Worm (Caenorhabditis elegans) whole organism, L4 larva: ENCODE results near the gene F45D3.2.
A peak's percentile ranks its signal among the peaks of the same experiment; 100 is the strongest.

ENCODE experiments used
- F37D6.2 ChIP-seq: sonication (generic microtip); optimal IDR thresholded peaks from 2 replicates; lab custom pipeline; 2016; ENCODE audit warnings: mild to moderate bottlenecking, missing genetic modification characterization, missing compliant biosample characterization
- F44E2.7 ChIP-seq: fragments of 200-800 bp; sonication (Bioruptor generic); IDR thresholded peaks from 2 replicates; pipeline ENCODE4 v2.1.2; 2022; ENCODE audit warnings: missing genetic modification characterization, missing compliant biosample characterization
- F49E8.2 ChIP-seq: sonication (generic microtip); optimal IDR thresholded peaks from 2 replicates; lab custom pipeline; 2016; ENCODE audit warnings: missing compliant biosample characterization, mild to moderate bottlenecking, missing genetic modification characterization, borderline replicate concordance
- Y48G9A.11 ChIP-seq: fragments of 200-800 bp; sonication (Bioruptor generic); IDR thresholded peaks from 2 replicates; pipeline ENCODE4 v1.3.6; 2022; ENCODE audit warnings: missing genetic modification reagents, missing genetic modification characterization, missing compliant biosample characterization
- Y5F2A.4 ChIP-seq: fragments of 200-800 bp; sonication (Bioruptor generic); optimal IDR thresholded peaks from 2 replicates; lab custom pipeline; 2018; ENCODE audit warnings: mild to moderate bottlenecking, missing genetic modification characterization, missing compliant biosample characterization
- aha-1 ChIP-seq: fragments of 150-350 bp; peaks from one replicate; lab custom pipeline; 2014; ENCODE audit warnings: missing biosample characterization, missing genetic modification characterization
- attf-4 ChIP-seq: sonication (generic microtip); optimal IDR thresholded peaks from 3 replicates; lab custom pipeline; 2017; ENCODE audit warnings: missing biosample characterization, missing genetic modification characterization
- ceh-20 ChIP-seq: fragments of 200-800 bp; sonication (Bioruptor generic); IDR thresholded peaks from 2 replicates; pipeline ENCODE4 v1.3.6; 2022; ENCODE audit warnings: missing genetic modification reagents, missing genetic modification characterization, missing compliant biosample characterization
- ceh-28 ChIP-seq: fragments of 150-350 bp; optimal IDR thresholded peaks from 2 replicates; lab custom pipeline; 2014; ENCODE audit warnings: missing biosample characterization, missing genetic modification reagents, missing genetic modification characterization
- ceh-82 ChIP-seq: sonication (generic microtip); optimal IDR thresholded peaks from 2 replicates; lab custom pipeline; 2017; ENCODE audit warnings: missing biosample characterization, missing genetic modification characterization
- cey-2 ChIP-seq: sonication (generic microtip); optimal IDR thresholded peaks from 3 replicates; lab custom pipeline; 2017; ENCODE audit warnings: missing genetic modification characterization, mild to moderate bottlenecking, missing compliant biosample characterization, antibody characterized with exemption, borderline replicate concordance; ENCODE audit not compliant: insufficient read depth
- ctbp-1 ChIP-seq: fragments of 200-800 bp; sonication (Bioruptor generic); IDR thresholded peaks from 2 replicates; pipeline ENCODE4 v1.3.6; 2022; ENCODE audit warnings: missing genetic modification reagents, missing genetic modification characterization, missing compliant biosample characterization
- daf-12 ChIP-seq: fragments of 150-350 bp; optimal IDR thresholded peaks from 2 replicates; lab custom pipeline; 2014; ENCODE audit warnings: missing biosample characterization, missing genetic modification reagents, missing genetic modification characterization
- daf-19 ChIP-seq: fragments of 200-800 bp; sonication (Bioruptor generic); conservative IDR thresholded peaks from 2 replicates; pipeline ENCODE4 v1.3.6; 2022; ENCODE audit warnings: missing genetic modification characterization, missing compliant biosample characterization
- daf-8 ChIP-seq: fragments of 200-800 bp; sonication (Bioruptor generic); IDR thresholded peaks from 2 replicates; pipeline ENCODE4 v1.3.6; 2022; ENCODE audit warnings: missing genetic modification characterization, missing compliant biosample characterization
- dmd-9 ChIP-seq: fragments of 200-800 bp; sonication (Bioruptor generic); IDR thresholded peaks from 2 replicates; pipeline ENCODE4 v1.3.6; 2022; ENCODE audit warnings: missing genetic modification reagents, missing genetic modification characterization, missing compliant biosample characterization
- dpl-1 ChIP-seq: fragments of 150-350 bp; optimal IDR thresholded peaks from 2 replicates; lab custom pipeline; 2014; ENCODE audit warnings: missing biosample characterization, missing genetic modification reagents, missing genetic modification characterization
- duxl-1 ChIP-seq: sonication (generic microtip); optimal IDR thresholded peaks from 2 replicates; lab custom pipeline; 2016; ENCODE audit warnings: mild to moderate bottlenecking, missing genetic modification characterization, moderate library complexity, missing compliant biosample characterization; ENCODE audit not compliant: poor library complexity
- egl-27 ChIP-seq: sonication (generic microtip); optimal IDR thresholded peaks from 3 replicates; lab custom pipeline; 2017; ENCODE audit warnings: missing biosample characterization, missing genetic modification reagents, missing genetic modification characterization
- gei-8 ChIP-seq: fragments of 200-800 bp; sonication (Bioruptor generic); optimal IDR thresholded peaks from 2 replicates; lab custom pipeline; 2018; ENCODE audit warnings: mild to moderate bottlenecking, missing genetic modification characterization, missing compliant biosample characterization
- hlh-11 ChIP-seq: fragments of 200-800 bp; sonication (Bioruptor generic); optimal IDR thresholded peaks from 2 replicates; lab custom pipeline; 2018; ENCODE audit warnings: mild to moderate bottlenecking, missing genetic modification characterization, missing compliant biosample characterization
- hmg-1.1 ChIP-seq: fragments of 200-800 bp; sonication (Bioruptor generic); IDR thresholded peaks from 2 replicates; pipeline ENCODE4 v1.3.6; 2022; ENCODE audit warnings: missing genetic modification reagents, missing genetic modification characterization, missing compliant biosample characterization
- lim-7 ChIP-seq: fragments of 200-800 bp; sonication (Bioruptor generic); IDR thresholded peaks from 2 replicates; pipeline ENCODE4 v1.3.6; 2022; ENCODE audit warnings: missing genetic modification characterization, missing compliant biosample characterization
- lin-1 ChIP-seq: fragments of 200-800 bp; sonication (Bioruptor generic); IDR thresholded peaks from 2 replicates; pipeline ENCODE4 v1.3.6; 2022; ENCODE audit warnings: missing genetic modification reagents, missing genetic modification characterization, missing compliant biosample characterization
- lin-29 ChIP-seq: fragments of 200-800 bp; sonication (Bioruptor generic); IDR thresholded peaks from 2 replicates; pipeline ENCODE4 v1.3.6; 2022; ENCODE audit warnings: missing genetic modification reagents, missing genetic modification characterization, missing compliant biosample characterization
- lin-38 ChIP-seq: fragments of 200-800 bp; sonication (Bioruptor generic); IDR thresholded peaks from 2 replicates; pipeline ENCODE4 v1.3.6; 2022; ENCODE audit warnings: missing genetic modification reagents, missing genetic modification characterization, missing compliant biosample characterization
- lin-39 ChIP-seq: fragments of 150-350 bp; optimal IDR thresholded peaks from 2 replicates; lab custom pipeline; 2014; ENCODE audit warnings: missing biosample characterization, missing genetic modification reagents, missing genetic modification characterization
- lsy-2 ChIP-seq, 2 experiments: fragments of 150-350 bp in 1 of 2; sonication (generic microtip) in 1 of 2; optimal IDR thresholded peaks; 2 replicates each; lab custom pipeline; 2014 to 2017; ENCODE audit warnings: missing biosample characterization in 2 of 2, missing genetic modification characterization in 2 of 2
- madf-9 ChIP-seq: fragments of 200-800 bp; sonication (Bioruptor generic); conservative IDR thresholded peaks from 2 replicates; pipeline ENCODE4 v1.3.6; 2022; ENCODE audit warnings: missing genetic modification reagents, missing genetic modification characterization, missing compliant biosample characterization
- mdl-1 ChIP-seq, 2 experiments: fragments of 150-350 bp in 1 of 2; sonication (generic microtip) in 1 of 2; optimal IDR thresholded peaks; 2 replicates each; lab custom pipeline; 2014 to 2017; ENCODE audit warnings: missing biosample characterization in 2 of 2, missing genetic modification characterization in 2 of 2
- mdt-29 ChIP-seq: fragments of 200-800 bp; sonication (Bioruptor generic); IDR thresholded peaks from 2 replicates; pipeline ENCODE4 v1.3.6; 2022; ENCODE audit warnings: missing genetic modification reagents, missing genetic modification characterization, missing compliant biosample characterization
- mes-2 ChIP-seq: sonication (generic microtip); optimal IDR thresholded peaks from 2 replicates; lab custom pipeline; 2016; ENCODE audit warnings: missing genotype, mild to moderate bottlenecking, missing genetic modification characterization, missing compliant biosample characterization; ENCODE audit not compliant: poor library complexity, severe bottlenecking
- mxl-2 ChIP-seq: fragments of 200-800 bp; sonication (Bioruptor generic); conservative IDR thresholded peaks from 2 replicates; pipeline ENCODE4 v1.3.6; 2022; ENCODE audit warnings: missing genetic modification reagents, missing genetic modification characterization, missing compliant biosample characterization
- nhr-10 ChIP-seq: fragments of 150-350 bp; optimal IDR thresholded peaks from 2 replicates; lab custom pipeline; 2014; ENCODE audit warnings: missing biosample characterization, missing genetic modification characterization
- nhr-28 ChIP-seq: fragments of 150-350 bp; optimal IDR thresholded peaks from 2 replicates; lab custom pipeline; 2014; ENCODE audit warnings: missing biosample characterization, missing genetic modification characterization
- nhr-42 ChIP-seq: fragments of 200-800 bp; sonication (Bioruptor generic); IDR thresholded peaks from 2 replicates; pipeline ENCODE4 v1.3.6; 2022; ENCODE audit warnings: missing genetic modification characterization, missing compliant biosample characterization
- nhr-77 ChIP-seq: fragments of 150-350 bp; optimal IDR thresholded peaks from 2 replicates; lab custom pipeline; 2014; ENCODE audit warnings: missing biosample characterization, missing genetic modification characterization
- pqm-1 ChIP-seq: sonication (generic microtip); optimal IDR thresholded peaks from 2 replicates; lab custom pipeline; 2017; ENCODE audit warnings: missing biosample characterization, missing genetic modification characterization
- sdz-12 ChIP-seq: fragments of 200-800 bp; sonication (Bioruptor generic); optimal IDR thresholded peaks from 2 replicates; lab custom pipeline; 2018; ENCODE audit warnings: mild to moderate bottlenecking, missing genetic modification characterization, missing compliant biosample characterization
- set-16 ChIP-seq: fragments of 200-800 bp; sonication (Bioruptor generic); IDR thresholded peaks from 2 replicates; pipeline ENCODE4 v1.3.6; 2022; ENCODE audit warnings: missing genetic modification reagents, missing genetic modification characterization, missing compliant biosample characterization
- snpc-1.2 ChIP-seq: fragments of 200-800 bp; sonication (Bioruptor generic); IDR thresholded peaks from 2 replicates; pipeline ENCODE4 v1.3.6; 2022; ENCODE audit warnings: missing genetic modification reagents, missing genetic modification characterization, missing compliant biosample characterization
- snpc-4 ChIP-seq: fragments of 150-350 bp; optimal IDR thresholded peaks from 2 replicates; lab custom pipeline; 2014; ENCODE audit warnings: missing biosample characterization, missing genetic modification characterization
- tra-1 ChIP-seq: fragments of 200-800 bp; sonication (Bioruptor generic); IDR thresholded peaks from 2 replicates; pipeline ENCODE4 v1.3.6; 2022; ENCODE audit warnings: missing genetic modification reagents, missing genetic modification characterization, missing compliant biosample characterization
- unc-62 ChIP-seq, 3 experiments: fragments of 150-350 bp in 1 of 3; sonication (generic microtip); optimal IDR thresholded peaks in 2 of 3; peaks in 1 of 3; 1 replicate in 1 of 3; 2 replicates in 2 of 3; lab custom pipeline; 2014 to 2017; ENCODE audit warnings: missing biosample characterization in 3 of 3, missing genetic modification characterization in 3 of 3, missing genetic modification reagents in 3 of 3, missing genotype in 1 of 3
- zag-1 ChIP-seq: fragments of 150-350 bp; optimal IDR thresholded peaks from 2 replicates; lab custom pipeline; 2014; ENCODE audit warnings: missing biosample characterization, missing genetic modification characterization
- zfp-2 ChIP-seq: sonication (generic microtip); optimal IDR thresholded peaks from 2 replicates; lab custom pipeline; 2016; ENCODE audit warnings: mild to moderate bottlenecking, missing genetic modification characterization, missing compliant biosample characterization
- zip-11 ChIP-seq: fragments of 200-800 bp; sonication (Bioruptor generic); IDR thresholded peaks from 2 replicates; pipeline ENCODE4 v1.3.6; 2022; ENCODE audit warnings: missing genetic modification characterization, missing compliant biosample characterization
- ztf-7 ChIP-seq: fragments of 150-350 bp; optimal IDR thresholded peaks from 2 replicates; lab custom pipeline; 2014; ENCODE audit warnings: missing biosample characterization, missing genetic modification characterization

Gene F45D3.2

DNA sequence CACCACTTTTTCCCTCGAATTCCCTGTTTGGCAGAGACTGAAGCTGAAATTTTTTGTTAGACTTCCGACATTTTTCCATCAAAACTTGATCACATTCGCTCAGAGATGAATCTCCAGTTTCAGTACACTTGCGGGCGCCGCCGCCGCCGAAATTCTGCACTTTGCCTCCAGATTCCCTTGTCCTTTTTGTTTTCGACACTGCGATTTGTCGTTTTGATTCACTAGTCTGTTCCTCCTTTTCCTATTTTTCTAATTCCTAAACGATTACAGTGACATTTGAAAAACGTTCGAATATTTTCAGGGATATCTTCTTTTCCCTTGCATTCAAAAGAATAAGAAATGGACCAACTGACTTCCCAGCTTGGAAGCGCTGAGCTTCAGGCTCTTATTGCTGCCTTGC, at the start of gene F45D3.2:
Gene F45D3.2 (plus strand): TSS at position 301 of the 400 bp plus-strand sequence.
- peak; percentile 29 for TF ChIP-seq aha-1 (tag; lab: Kevin White, UChicago)
- TF ChIP-seq lsy-2 (tag; optimal IDR thresholded peaks at IDR 0.05; lab: Kevin White, UChicago), result no peak
- TF ChIP-seq, all 104 proteins: peak for 1

ce11 chrV:12491070-12491643, 49.7 kb upstream of the F45D3.2 start:
- TF ChIP-seq nhr-42, result peak; percentile 75
- TF ChIP-seq hmg-1.1 (GFP tag; lab: Robert Waterston, UW), result peak; percentile 63; the same call in 1 of the 2 replicates
- TF ChIP-seq nhr-28, result peak; percentile 30
- TF ChIP-seq F49E8.2, result peak; percentile 92
- TF ChIP-seq hlh-11, result peak; percentile 92
- TF ChIP-seq lin-39, result no peak
- no peak for TF ChIP-seq sdz-12
- 0 out of 2 replicates have a peak, but pooled peaks have one; percentile 43 for TF ChIP-seq zip-11 (GFP tag; lab: Robert Waterston, UW)
- no peak for TF ChIP-seq attf-4
- no peak for TF ChIP-seq zag-1 (tag; lab: Kevin White, UChicago)
- TF ChIP-seq ztf-7 (tag; lab: Kevin White, UChicago), result peak; percentile 52
- TF ChIP-seq daf-19, result no peak
- peak; percentile 90 for TF ChIP-seq snpc-1.2
- TF ChIP-seq aha-1 (tag; lab: Kevin White, UChicago), result peak; percentile 46
- TF ChIP-seq ctbp-1 (GFP tag; lab: Robert Waterston, UW), result no peak
- TF ChIP-seq mdl-1 (tag; optimal IDR thresholded peaks at IDR 0.05; lab: Kevin White, UChicago), result peak; percentile 31 to 47
- no peak for TF ChIP-seq madf-9
- TF ChIP-seq dpl-1 (GFP tag; lab: Kevin White, UChicago), result peak; percentile 28
- no peak for TF ChIP-seq zfp-2 (tag; lab: Kevin White, UChicago)
- TF ChIP-seq Y48G9A.11 (GFP tag; lab: Robert Waterston, UW), result peak; percentile 92
- no peak for TF ChIP-seq nhr-10 (tag; lab: Kevin White, UChicago)
- peak; percentile 94 for TF ChIP-seq snpc-4 (tag; lab: Kevin White, UChicago)
- TF ChIP-seq daf-12 (tag; lab: Kevin White, UChicago), result no peak
- TF ChIP-seq egl-27 (tag; lab: Kevin White, UChicago), result no peak
- no peak for TF ChIP-seq ceh-20
- TF ChIP-seq duxl-1 (tag; lab: Kevin White, UChicago), result peak; percentile 89
- no peak for TF ChIP-seq ceh-82
- peak; percentile 74 for TF ChIP-seq lin-1 (GFP tag; lab: Robert Waterston, UW)
- TF ChIP-seq ceh-28 (tag; lab: Kevin White, UChicago), result no peak
- TF ChIP-seq gei-8, result no peak
- TF ChIP-seq dmd-9 (GFP tag; lab: Robert Waterston, UW), result no peak
- peak; percentile 68 for TF ChIP-seq lin-38 (GFP tag; lab: Robert Waterston, UW)
- no peak for TF ChIP-seq lim-7 (GFP tag; lab: Robert Waterston, UW)
- no peak for TF ChIP-seq F37D6.2 (tag; lab: Kevin White, UChicago)
- no peak for TF ChIP-seq set-16 (GFP tag; lab: Robert Waterston, UW)
- peak; percentile 90 for TF ChIP-seq mes-2
- no peak for TF ChIP-seq mxl-2 (GFP tag; lab: Robert Waterston, UW)
- TF ChIP-seq F44E2.7 (GFP tag; lab: Robert Waterston, UW), result no peak
- TF ChIP-seq mdt-29 (GFP tag; lab: Robert Waterston, UW), result peak; percentile 58; the same call in 1 of the 2 replicates
- TF ChIP-seq tra-1 (GFP tag; lab: Robert Waterston, UW), result peak; percentile 55; the same call in 1 of the 2 replicates
- TF ChIP-seq Y5F2A.4 (GFP tag; lab: Kevin White, UChicago), result no peak
- peak; percentile 39 for TF ChIP-seq pqm-1 (tag; lab: Kevin White, UChicago)
- peak in 1 of 2 experiments; percentile 68 for TF ChIP-seq lsy-2 (tag; optimal IDR thresholded peaks at IDR 0.05; lab: Kevin White, UChicago)
- no peak for TF ChIP-seq daf-8 (GFP tag; lab: Robert Waterston, UW)
- peak; percentile 24 for TF ChIP-seq nhr-77 (tag; lab: Kevin White, UChicago)
- TF ChIP-seq lin-29, result no peak
- TF ChIP-seq unc-62 (GFP tag; optimal IDR thresholded peaks at IDR 0.05 in 1 of 2; lab: Kevin White, UChicago), result no peak
- no peak for TF ChIP-seq unc-62 (tag; optimal IDR thresholded peaks at IDR 0.05; lab: Kevin White, UChicago)
- no peak for TF ChIP-seq cey-2
